Fruit fly (Drosophila melanogaster) whole organism, embryonic: Measurements from ENCODE around the gene Gli.
A peak's percentile ranks its signal among the peaks of the same experiment; 100 is the strongest.

Experiments
- Abd-B ChIP-seq: fragments of 200-800 bp; sonication (Bioruptor generic); optimal IDR thresholded peaks from 2 replicates; lab custom pipeline; 2018; ENCODE audit warnings: missing biosample characterization, mild to moderate bottlenecking, missing genetic modification characterization, moderate library complexity
- Awh ChIP-seq: fragments of 200-800 bp; sonication (Bioruptor generic); IDR thresholded peaks from 2 replicates; pipeline ENCODE4, ENCODE4 v1.3.6; 2022; ENCODE audit warnings: missing biosample characterization, missing genetic modification characterization
- Bgb ChIP-seq: fragments of 200-800 bp; sonication (Bioruptor generic); IDR thresholded peaks from 2 replicates; pipeline ENCODE4 v1.3.6; 2022; ENCODE audit warnings: missing biosample characterization, missing genetic modification characterization; ENCODE audit not compliant: partially characterized antibody
- CG10431 ChIP-seq: fragments of 200-800 bp; sonication (Bioruptor generic); optimal IDR thresholded peaks from 3 replicates; lab custom pipeline; 2018; ENCODE audit warnings: missing biosample characterization, mild to moderate bottlenecking, missing genetic modification characterization
- CG14860 ChIP-seq: fragments of 200-800 bp; sonication (Bioruptor generic); IDR thresholded peaks from 3 replicates; pipeline ENCODE4 v1.3.6; 2022; ENCODE audit warnings: missing biosample characterization, missing genetic modification characterization; ENCODE audit not compliant: partially characterized antibody
- CG15269 ChIP-seq: fragments of 200-800 bp; sonication (Bioruptor generic); optimal IDR thresholded peaks from 2 replicates; lab custom pipeline; 2018; ENCODE audit warnings: missing biosample characterization, mild to moderate bottlenecking, missing genetic modification characterization, moderate library complexity
- CG1529 ChIP-seq: fragments of 200-800 bp; sonication (Bioruptor generic); optimal IDR thresholded peaks from 3 replicates; lab custom pipeline; 2018; ENCODE audit warnings: missing biosample characterization, missing genetic modification characterization
- CG15514 ChIP-seq: fragments of 200-800 bp; sonication (Bioruptor generic); optimal IDR thresholded peaks from 3 replicates; lab custom pipeline; 2017; ENCODE audit warnings: missing biosample characterization, missing genetic modification characterization, mild to moderate bottlenecking, moderate library complexity, missing genetic modification reagents
- CG1602 ChIP-seq: fragments of 200-800 bp; sonication (Bioruptor generic); optimal IDR thresholded peaks from 3 replicates; lab custom pipeline; 2016; ENCODE audit warnings: missing biosample characterization, missing genetic modification characterization
- CG1603 ChIP-seq: fragments of 200-800 bp; sonication (Bioruptor generic); optimal IDR thresholded peaks from 2 replicates; lab custom pipeline; 2019; ENCODE audit warnings: missing biosample characterization, mild to moderate bottlenecking, missing genetic modification characterization, moderate library complexity
- CG3163 ChIP-seq: fragments of 200-800 bp; sonication (Bioruptor generic); optimal IDR thresholded peaks from 3 replicates; lab custom pipeline; 2016; ENCODE audit warnings: missing biosample characterization, missing genetic modification characterization
- CG4360 ChIP-seq: fragments of 200-800 bp; sonication (Bioruptor generic); IDR thresholded peaks from 2 replicates; pipeline ENCODE4 v1.3.6; 2022; ENCODE audit warnings: missing biosample characterization, missing genetic modification characterization
- CG6791 ChIP-seq: fragments of 200-800 bp; sonication (Bioruptor generic); IDR thresholded peaks from 3 replicates; pipeline ENCODE4 v1.3.6; 2022; ENCODE audit warnings: missing biosample characterization, missing genetic modification characterization; ENCODE audit not compliant: partially characterized antibody
- CG7963 ChIP-seq: fragments of 200-800 bp; sonication (Bioruptor generic); IDR thresholded peaks from 3 replicates; pipeline ENCODE4 v1.3.6; 2022; ENCODE audit warnings: missing biosample characterization, missing genetic modification characterization; ENCODE audit not compliant: partially characterized antibody
- CG8359 ChIP-seq: fragments of 200-800 bp; sonication (Bioruptor generic); optimal IDR thresholded peaks from 2 replicates; lab custom pipeline; 2017; ENCODE audit warnings: missing biosample characterization, mild to moderate bottlenecking, missing genetic modification characterization, borderline replicate concordance
- CG9727 ChIP-seq: fragments of 200-800 bp; sonication (Bioruptor generic); optimal IDR thresholded peaks from 3 replicates; lab custom pipeline; 2017; ENCODE audit warnings: missing biosample characterization, mild to moderate bottlenecking, missing genetic modification characterization
- CkIIα-i1 ChIP-seq: fragments of 200-800 bp; sonication (Bioruptor generic); IDR thresholded peaks from 2 replicates; pipeline ENCODE4 v1.3.6; 2022; ENCODE audit warnings: missing biosample characterization, missing genetic modification characterization
- Doc3 ChIP-seq: fragments of 200-800 bp; sonication (Bioruptor generic); IDR thresholded peaks from 3 replicates; pipeline ENCODE4 v1.3.6; 2022; ENCODE audit warnings: missing biosample characterization, missing genetic modification characterization; ENCODE audit not compliant: partially characterized antibody
- Dp ChIP-seq: fragments of 200-800 bp; sonication (Bioruptor generic); optimal IDR thresholded peaks from 2 replicates; lab custom pipeline; 2018; ENCODE audit warnings: missing biosample characterization, mild to moderate bottlenecking, missing genetic modification characterization, moderate library complexity
- Fer2 ChIP-seq: fragments of 200-800 bp; sonication (Bioruptor generic); optimal IDR thresholded peaks from 2 replicates; lab custom pipeline; 2018; ENCODE audit warnings: missing biosample characterization, mild to moderate bottlenecking, missing genetic modification characterization, moderate library complexity
- Hr78 ChIP-seq, 2 experiments: fragments of 200-800 bp in 1 of 2; fragments of >200 bp in 1 of 2; sonication (Bioruptor generic) in 1 of 2; optimal IDR thresholded peaks; 2 replicates each; lab custom pipeline; 2017 to 2019; ENCODE audit warnings: missing biosample characterization in 2 of 2, missing genetic modification characterization in 2 of 2, mild to moderate bottlenecking in 1 of 2, moderate library complexity in 1 of 2
- Lhr ChIP-seq: fragments of 200-800 bp; sonication (Bioruptor generic); optimal IDR thresholded peaks from 3 replicates; lab custom pipeline; 2017; ENCODE audit warnings: mild to moderate bottlenecking, missing biosample characterization, missing genetic modification reagents, missing genetic modification characterization
- Lim3 ChIP-seq: fragments of 200-800 bp; sonication (Bioruptor generic); IDR thresholded peaks from 2 replicates; pipeline ENCODE4 v1.3.6; 2022; ENCODE audit warnings: missing biosample characterization, missing genetic modification characterization
- MBD-R2 ChIP-seq: fragments of 200-800 bp; sonication (Bioruptor generic); IDR thresholded peaks from 2 replicates; pipeline ENCODE4 v1.3.6; 2022; ENCODE audit warnings: missing biosample characterization, missing genetic modification characterization
- MTF-1 ChIP-seq: fragments of 200-800 bp; sonication (Bioruptor generic); optimal IDR thresholded peaks from 2 replicates; lab custom pipeline; 2018; ENCODE audit warnings: missing biosample characterization, mild to moderate bottlenecking, missing genetic modification characterization, borderline replicate concordance
- NK7.1 ChIP-seq: fragments of 200-800 bp; sonication (Bioruptor generic); optimal IDR thresholded peaks from 3 replicates; lab custom pipeline; 2016; ENCODE audit warnings: missing biosample characterization, missing genetic modification characterization
- Ravus ChIP-seq: fragments of 200-800 bp; sonication (Bioruptor generic); IDR thresholded peaks from 2 replicates; pipeline ENCODE4 v1.3.6; 2022; ENCODE audit warnings: missing biosample characterization, missing genetic modification characterization
- Ssrp ChIP-seq: fragments of 200-800 bp; sonication (Bioruptor generic); optimal IDR thresholded peaks from 2 replicates; lab custom pipeline; 2018; ENCODE audit warnings: missing biosample characterization, mild to moderate bottlenecking, missing genetic modification characterization, moderate library complexity
- Trl ChIP-seq, 3 experiments: fragments of >200 bp in 2 of 3; fragments of 200-800 bp in 1 of 3; sonication (Bioruptor generic) in 1 of 3; optimal IDR thresholded peaks; 2 replicates in 1 of 3; 3 replicates in 2 of 3; lab custom pipeline; 2016 to 2017; ENCODE audit warnings: missing biosample characterization in 1 of 3, missing genetic modification characterization in 1 of 3
- al ChIP-seq: fragments of 200-800 bp; sonication (Bioruptor generic); IDR thresholded peaks from 2 replicates; pipeline ENCODE4 v1.3.6; 2022; ENCODE audit warnings: missing biosample characterization, missing genetic modification characterization
- bbx ChIP-seq: fragments of 200-800 bp; sonication (Bioruptor generic); IDR thresholded peaks from 2 replicates; pipeline ENCODE4 v1.3.6; 2022; ENCODE audit warnings: missing biosample characterization, missing genetic modification characterization; ENCODE audit not compliant: partially characterized antibody
- cas ChIP-seq: fragments of 200-800 bp; sonication (Bioruptor generic); IDR thresholded peaks from 2 replicates; pipeline ENCODE4 v1.3.6; 2022; ENCODE audit warnings: missing biosample characterization, missing genetic modification characterization
- cato ChIP-seq: fragments of 200-800 bp; sonication (Bioruptor generic); optimal IDR thresholded peaks from 2 replicates; lab custom pipeline; 2016; ENCODE audit warnings: missing biosample characterization, missing genetic modification characterization, borderline replicate concordance
- corto ChIP-seq: fragments of 200-800 bp; sonication (Bioruptor generic); optimal IDR thresholded peaks from 2 replicates; lab custom pipeline; 2016; ENCODE audit warnings: missing biosample characterization, mild to moderate bottlenecking, missing genetic modification characterization, moderate library complexity
- ems ChIP-seq: fragments of 200-800 bp; sonication (Bioruptor generic); optimal IDR thresholded peaks from 3 replicates; lab custom pipeline; 2016; ENCODE audit warnings: missing biosample characterization, missing genetic modification characterization
- eve ChIP-seq, 2 experiments: fragments of >200 bp; optimal IDR thresholded peaks; 2 replicates each; lab custom pipeline; 2017; ENCODE audit warnings: missing biosample characterization in 2 of 2, missing genetic modification characterization in 2 of 2
- fu2 ChIP-seq: fragments of 200-800 bp; sonication (Bioruptor generic); optimal IDR thresholded peaks from 2 replicates; lab custom pipeline; 2016; ENCODE audit warnings: missing biosample characterization, missing genetic modification characterization
- grn ChIP-seq: fragments of 200-800 bp; sonication (Bioruptor generic); optimal IDR thresholded peaks from 3 replicates; lab custom pipeline; 2017; ENCODE audit warnings: missing biosample characterization, missing genetic modification characterization
- gsb ChIP-seq: fragments of 200-800 bp; sonication (Bioruptor generic); IDR thresholded peaks from 2 replicates; pipeline ENCODE4 v1.3.6; 2022; ENCODE audit warnings: missing biosample characterization, missing genetic modification characterization
- ind ChIP-seq: fragments of 200-800 bp; sonication (Bioruptor generic); optimal IDR thresholded peaks from 3 replicates; lab custom pipeline; 2016; ENCODE audit warnings: missing biosample characterization, missing genetic modification characterization
- jing ChIP-seq: fragments of 200-800 bp; sonication (Bioruptor generic); optimal IDR thresholded peaks from 2 replicates; lab custom pipeline; 2018; ENCODE audit warnings: missing biosample characterization, mild to moderate bottlenecking, missing genetic modification characterization
- lola ChIP-seq, 3 experiments: fragments of >200 bp in 2 of 3; fragments of 200-800 bp in 1 of 3; sonication (Bioruptor generic) in 1 of 3; optimal IDR thresholded peaks; 2 replicates each; lab custom pipeline; 2017 to 2019; ENCODE audit warnings: missing biosample characterization in 3 of 3, missing genetic modification characterization in 3 of 3, mild to moderate bottlenecking in 1 of 3, moderate library complexity in 1 of 3
- psq ChIP-seq: fragments of 200-800 bp; sonication (Bioruptor generic); optimal IDR thresholded peaks from 2 replicates; lab custom pipeline; 2017; ENCODE audit warnings: missing biosample characterization, missing genetic modification characterization
- ranshi ChIP-seq: fragments of 200-800 bp; sonication (Bioruptor generic); IDR thresholded peaks from 2 replicates; pipeline ENCODE4 v1.3.6; 2022; ENCODE audit warnings: missing biosample characterization, missing genetic modification characterization
- tgo ChIP-seq: fragments of 200-800 bp; sonication (Bioruptor generic); IDR thresholded peaks from 3 replicates; pipeline ENCODE4 v1.3.6; 2022; ENCODE audit warnings: missing biosample characterization, missing genetic modification characterization
- tin ChIP-seq: fragments of 200-800 bp; sonication (Bioruptor generic); optimal IDR thresholded peaks from 3 replicates; lab custom pipeline; 2016; ENCODE audit warnings: missing biosample characterization, missing genetic modification characterization
- trem ChIP-seq: fragments of 200-800 bp; optimal IDR thresholded peaks from 3 replicates; lab custom pipeline; 2019; ENCODE audit warnings: missing biosample characterization, mild to moderate bottlenecking, missing genetic modification characterization, moderate library complexity
- twi ChIP-seq: fragments of 200-800 bp; optimal IDR thresholded peaks from 2 replicates; lab custom pipeline; 2019; ENCODE audit warnings: missing biosample characterization, mild to moderate bottlenecking, missing genetic modification characterization, moderate library complexity

Gli gene

DNA sequence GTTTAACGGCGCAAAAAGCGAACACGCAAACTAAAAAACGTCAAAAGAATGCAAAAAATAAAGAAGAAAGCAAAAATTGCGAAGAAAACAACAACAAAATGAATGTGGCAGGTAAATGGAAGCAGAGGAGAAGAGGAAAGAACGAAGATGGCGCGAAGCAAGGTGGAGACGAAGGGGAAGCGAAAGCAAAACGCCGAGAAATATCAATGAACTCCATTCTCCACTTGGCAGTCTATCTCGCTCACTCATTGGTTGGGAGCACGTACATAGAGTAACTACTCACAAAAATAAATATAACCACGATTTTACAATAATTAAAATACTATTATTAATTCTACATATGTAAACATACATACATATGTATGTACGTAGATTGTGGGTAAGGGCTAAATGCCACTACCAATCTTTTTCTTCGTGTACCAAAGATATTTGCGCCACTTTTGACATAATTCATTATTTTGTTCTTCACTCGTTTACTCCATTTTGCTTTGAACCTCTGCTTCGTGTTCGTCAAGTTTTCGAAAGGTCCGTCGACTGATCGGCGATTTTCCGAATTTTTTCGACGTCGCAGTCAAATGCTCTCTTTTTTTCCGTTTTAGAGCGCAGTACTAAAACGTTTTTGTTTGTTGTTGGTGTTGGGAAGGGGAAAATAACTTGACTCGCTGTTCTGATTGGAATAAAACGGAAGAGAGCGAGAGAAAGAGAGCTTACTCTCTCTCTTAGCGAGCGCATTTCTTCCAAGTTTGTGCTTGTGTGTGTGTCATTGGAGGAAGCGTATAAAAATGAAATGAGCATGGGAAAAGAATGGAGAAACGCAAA, 17.3 kb downstream of the Gli start (continued):
- TF ChIP-seq cas (GFP tag; lab: Robert Waterston, UW) (no peak), ems (GFP tag; lab: Kevin White, UChicago) (no peak), grn (no peak), Dp (peak; percentile 1), Abd-B (GFP tag; lab: Kevin White, UChicago) (no peak), CG1602 (no peak), Doc3 (GFP tag; lab: Robert Waterston, UW) (no peak), cato (no peak), CG3163 (peak; percentile 94), fu2 (GFP tag; lab: Kevin White, UChicago) (no peak), tin (GFP tag; lab: Kevin White, UChicago) (no peak), corto (GFP tag; lab: Kevin White, UChicago) (peak; percentile 39), CG7963 (no peak), Trl (optimal IDR thresholded peaks at IDR 0.05; lab: Kevin White, UChicago) (peak; percentile 82 to 91), Trl (GFP tag; optimal IDR thresholded peaks at IDR 0.05; lab: Kevin White, UChicago) (no peak), CG14860 (GFP tag; lab: Robert Waterston, UW) (no peak), CG6791 (peak; percentile 19; the same call in 1 of the 3 replicates), CG15269 (tag; lab: Kevin White, UChicago) (no peak), NK7.1 (GFP tag; lab: Kevin White, UChicago) (no peak), psq (peak; percentile 71), al (GFP tag; lab: Robert Waterston, UW) (no peak), CG10431 (GFP tag; lab: Kevin White, UChicago) (no peak), MTF-1 (GFP tag; lab: Kevin White, UChicago) (no peak), twi (no peak), bbx (GFP tag; lab: Robert Waterston, UW) (0 out of 2 replicates have a peak, but pooled peaks have one; percentile 13), CG9727 (GFP tag; lab: Kevin White, UChicago) (no peak), jing (GFP tag; lab: Kevin White, UChicago) (no peak), Awh (GFP tag; lab: Robert Waterston, UW) (no peak), Ssrp (tag; lab: Kevin White, UChicago) (no peak), lola (GFP tag; optimal IDR thresholded peaks at IDR 0.05; lab: Kevin White, UChicago) (no peak), Bgb (GFP tag; lab: Robert Waterston, UW) (0 out of 2 replicates have a peak, but pooled peaks have one; percentile 13), Hr78 (GFP tag; optimal IDR thresholded peaks at IDR 0.05; lab: Kevin White, UChicago) (no peak), Lim3 (GFP tag; lab: Robert Waterston, UW) (no peak), CG8359 (GFP tag; lab: Kevin White, UChicago) (no peak), MBD-R2 (GFP tag; lab: Robert Waterston, UW) (no peak), eve (GFP tag; optimal IDR thresholded peaks at IDR 0.05; lab: Kevin White, UChicago) (no peak), CG1529 (no peak), Fer2 (tag; lab: Kevin White, UChicago) (no peak), ranshi (GFP tag; lab: Robert Waterston, UW) (no peak), CG1603 (tag; lab: Kevin White, UChicago) (no peak), CG15514 (GFP tag; lab: Kevin White, UChicago) (no peak), Ravus (GFP tag; lab: Robert Waterston, UW) (no peak), gsb (GFP tag; lab: Robert Waterston, UW) (no peak), CG4360 (GFP tag; lab: Robert Waterston, UW) (peak; percentile 73), trem (tag; lab: Kevin White, UChicago) (no peak), ind (GFP tag; lab: Kevin White, UChicago) (no peak), CkIIα-i1 (GFP tag; lab: Robert Waterston, UW) (no peak), tgo (no peak), Lhr (GFP tag; lab: Kevin White, UChicago) (no peak)
